Worm (Caenorhabditis elegans): ENCODE data around the gene ZK666.2.

The ZK666.2 gene

DNA sequence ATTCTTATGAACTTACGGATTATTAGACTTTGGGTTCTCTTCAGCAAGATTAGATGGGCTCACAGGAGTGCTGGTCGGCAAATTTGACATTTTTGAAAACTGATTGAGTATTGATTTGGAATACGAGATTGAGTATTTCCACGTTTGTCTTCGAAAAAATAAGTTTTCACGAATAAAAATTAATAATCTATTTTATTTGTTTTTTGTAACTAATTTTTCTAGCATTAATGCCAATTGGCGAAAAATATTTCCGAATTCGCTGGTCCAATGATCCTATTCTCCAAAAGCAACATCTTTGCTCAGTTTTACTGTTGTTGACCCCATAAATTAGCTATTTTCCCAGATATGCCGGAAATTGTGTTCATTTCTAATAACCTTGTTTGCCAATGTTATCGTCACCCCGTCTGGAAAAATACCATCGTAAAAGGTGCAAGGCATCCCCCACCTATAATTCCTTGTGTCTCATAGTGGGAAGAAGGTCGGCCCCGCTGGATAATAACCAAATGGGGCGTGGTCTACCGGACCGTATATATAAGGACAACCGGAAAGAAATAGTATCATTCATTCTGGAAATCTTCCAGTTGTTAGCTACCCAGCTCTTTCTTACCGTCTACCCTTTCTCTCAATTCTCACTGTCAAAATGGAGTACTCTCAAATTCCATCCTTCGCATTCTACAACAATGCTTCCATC, 7.3 kb downstream of the ZK666.2 start, which contains the start of the genes ZK673.6 and sdz-37:
ZK673.6 (minus strand) TSS at position 101 of the 691 bp plus-strand sequence.
sdz-37 (plus strand) TSS at position 641 of the 691 bp plus-strand sequence.
- TF ChIP-seq tab-1 (GFP tag; IDR thresholded peaks at IDR 0.05): no peak
- TF ChIP-seq med-1 (GFP tag; optimal IDR thresholded peaks at IDR 0.05; ENCODE audit: insufficient read depth): no peak

DNA sequence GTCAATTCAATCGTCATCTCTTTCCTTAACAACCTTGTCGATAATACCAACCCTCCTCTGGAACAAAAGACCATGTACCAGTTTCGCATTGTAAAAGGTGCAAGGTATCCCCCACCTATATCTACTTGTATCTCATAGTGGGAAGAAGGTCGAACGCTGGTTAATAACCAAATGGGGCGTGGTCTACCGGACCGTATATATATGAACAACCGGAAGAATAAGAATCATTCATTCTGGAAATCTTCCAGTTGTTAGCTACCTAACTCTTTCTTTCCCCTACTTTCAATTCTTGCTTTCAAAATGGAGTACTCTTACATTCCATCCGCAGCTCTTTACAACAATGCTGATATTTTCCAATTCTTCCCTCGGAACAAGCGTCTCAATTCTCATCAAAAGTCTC, 10.5 kb downstream of the ZK666.2 start, which contains the start of gene ZK673.5:
ZK673.5 (plus strand) TSS at position 301 of the 400 bp plus-strand sequence.
- no peak for TF ChIP-seq med-1 (GFP tag; optimal IDR thresholded peaks at IDR 0.05; ENCODE audit: insufficient read depth)
- TF ChIP-seq cog-1 (tag; optimal IDR thresholded peaks at IDR 0.05): no peak
- no peak for TF ChIP-seq ztf-23 (GFP tag; IDR thresholded peaks at IDR 0.05)
- TF ChIP-seq T22C8.4 (GFP tag; IDR thresholded peaks at IDR 0.05): no peak
- no peak for TF ChIP-seq ref-1 (GFP tag; conservative IDR thresholded peaks at IDR 0.05)
- no peak for TF ChIP-seq tab-1 (GFP tag; IDR thresholded peaks at IDR 0.05)
- no peak for TF ChIP-seq klf-2 (GFP tag; conservative IDR thresholded peaks at IDR 0.05)
- TF ChIP-seq ztf-29 (GFP tag; IDR thresholded peaks at IDR 0.05): no peak
- no peak for TF ChIP-seq flt-1 (GFP tag; IDR thresholded peaks at IDR 0.05)

DNA sequence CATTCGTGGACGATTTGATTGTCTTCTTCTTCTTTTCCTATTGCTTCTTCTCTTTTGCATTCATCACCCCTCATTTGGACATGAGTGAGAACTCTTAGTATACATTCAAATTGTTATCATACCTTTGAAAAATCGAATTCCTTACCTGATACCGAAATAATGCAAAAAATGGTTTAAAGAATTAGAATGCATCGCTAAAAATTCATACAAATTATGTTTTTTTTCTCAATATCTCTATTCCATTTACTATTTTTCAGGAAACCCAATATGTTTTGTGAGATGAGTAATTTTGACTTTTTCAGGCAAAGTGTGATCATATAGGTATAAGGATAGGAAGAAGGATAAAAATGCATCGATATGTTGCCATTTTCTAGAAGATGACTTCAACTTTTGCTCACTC, 14.7 kb downstream of the ZK666.2 start, which contains the start of gene ZK673.11:
ZK673.11 (plus strand) TSS at position 301 of the 400 bp plus-strand sequence.
- TF ChIP-seq ztf-29 (GFP tag; IDR thresholded peaks at IDR 0.05) (no peak), T22C8.4 (GFP tag; IDR thresholded peaks at IDR 0.05) (no peak)

DNA sequence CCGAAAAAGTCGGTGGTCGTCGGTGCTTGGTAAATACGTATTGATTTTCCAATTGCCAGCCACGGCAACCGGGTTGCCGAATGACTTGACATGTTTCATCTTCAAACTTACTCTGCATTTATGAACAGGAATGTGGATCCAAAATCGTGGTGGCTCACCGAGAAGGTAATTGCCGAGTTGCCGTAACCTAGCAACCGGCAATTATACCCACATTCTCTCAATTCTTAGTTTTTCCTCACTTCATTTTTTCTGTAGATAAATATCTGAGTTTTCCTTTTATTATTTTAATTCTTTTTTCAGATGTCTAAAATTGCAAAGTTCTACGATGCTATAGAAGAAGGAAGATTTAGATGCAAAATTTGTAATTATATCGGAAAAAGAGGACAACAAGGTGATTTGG, 19.1 kb downstream of the ZK666.2 start, which contains the start of gene ZK673.4:
ZK673.4 (plus strand) TSS at position 301 of the 400 bp plus-strand sequence.
- TF ChIP-seq ztf-23 (GFP tag; IDR thresholded peaks at IDR 0.05): no peak
- no peak for TF ChIP-seq T22C8.4 (GFP tag; IDR thresholded peaks at IDR 0.05)
- TF ChIP-seq tab-1 (GFP tag; IDR thresholded peaks at IDR 0.05): no peak
- TF ChIP-seq ztf-29 (GFP tag; IDR thresholded peaks at IDR 0.05): no peak
- TF ChIP-seq med-1 (GFP tag; optimal IDR thresholded peaks at IDR 0.05; ENCODE audit: insufficient read depth): no peak
- no peak for TF ChIP-seq ref-1 (GFP tag; conservative IDR thresholded peaks at IDR 0.05)
- TF ChIP-seq cog-1 (tag; optimal IDR thresholded peaks at IDR 0.05): no peak
- TF ChIP-seq flt-1 (GFP tag; IDR thresholded peaks at IDR 0.05): no peak
- TF ChIP-seq klf-2 (GFP tag; conservative IDR thresholded peaks at IDR 0.05): no peak

DNA sequence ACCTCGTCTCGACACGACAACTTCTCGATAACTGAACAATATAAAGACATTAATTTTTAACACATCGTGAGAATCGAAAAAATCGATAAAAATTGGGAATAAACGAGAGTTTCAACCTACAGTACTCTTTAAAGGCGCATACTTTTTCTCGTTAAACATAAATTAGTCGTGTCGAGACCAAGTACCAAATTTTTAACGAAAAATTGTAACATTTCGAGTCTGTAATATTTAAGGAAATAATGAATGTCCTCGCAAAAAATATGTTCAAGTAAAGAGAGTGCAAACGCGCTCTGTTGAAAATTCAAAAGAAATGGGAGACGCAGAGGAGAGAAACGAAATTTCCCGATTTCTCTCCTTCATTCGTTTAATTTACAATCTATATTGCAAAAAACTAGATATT, 21.4 kb downstream of the ZK666.2 start:
- TF ChIP-seq T22C8.4 (GFP tag; IDR thresholded peaks at IDR 0.05): no peak
- no peak for TF ChIP-seq ztf-23 (GFP tag; IDR thresholded peaks at IDR 0.05)
- no peak for TF ChIP-seq med-1 (GFP tag; optimal IDR thresholded peaks at IDR 0.05; ENCODE audit: insufficient read depth)
- no peak for TF ChIP-seq flt-1 (GFP tag; IDR thresholded peaks at IDR 0.05)
- no peak for TF ChIP-seq ref-1 (GFP tag; conservative IDR thresholded peaks at IDR 0.05)
- no peak for TF ChIP-seq ztf-29 (GFP tag; IDR thresholded peaks at IDR 0.05)
- TF ChIP-seq klf-2 (GFP tag; conservative IDR thresholded peaks at IDR 0.05): no peak
- TF ChIP-seq tab-1 (GFP tag; IDR thresholded peaks at IDR 0.05): no peak
- no peak for TF ChIP-seq cog-1 (tag; optimal IDR thresholded peaks at IDR 0.05)

DNA sequence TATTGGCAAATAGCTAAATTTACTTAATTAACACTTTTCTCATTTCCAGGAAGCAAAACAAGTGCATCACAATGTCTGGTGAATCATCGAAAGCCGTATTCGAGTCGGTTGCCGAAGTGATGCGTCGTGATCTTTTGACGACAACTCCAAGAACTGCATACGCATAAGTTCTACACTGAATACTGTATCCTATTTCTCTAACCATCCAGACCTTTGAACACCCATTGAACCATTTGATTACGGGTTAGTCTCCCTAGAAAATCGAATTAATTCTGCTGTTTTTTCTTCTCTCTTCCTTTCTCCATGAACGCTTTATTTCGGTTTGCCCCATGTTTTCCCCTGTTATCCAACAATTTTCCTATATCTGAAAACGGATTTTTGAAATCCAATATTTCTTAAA, 22.0 kb downstream of the ZK666.2 start, which contains the start of gene lin-56:
lin-56 (plus strand) TSS at position 301 of the 400 bp plus-strand sequence.
- TF ChIP-seq klf-2 (GFP tag; conservative IDR thresholded peaks at IDR 0.05) (no peak), flt-1 (GFP tag; IDR thresholded peaks at IDR 0.05) (no peak), cog-1 (tag; optimal IDR thresholded peaks at IDR 0.05) (no peak), ztf-23 (GFP tag; IDR thresholded peaks at IDR 0.05) (no peak), ztf-29 (GFP tag; IDR thresholded peaks at IDR 0.05) (no peak), med-1 (GFP tag; optimal IDR thresholded peaks at IDR 0.05; ENCODE audit: insufficient read depth) (no peak), T22C8.4 (GFP tag; IDR thresholded peaks at IDR 0.05) (no peak), tab-1 (GFP tag; IDR thresholded peaks at IDR 0.05) (no peak), ref-1 (GFP tag; conservative IDR thresholded peaks at IDR 0.05) (no peak)

DNA sequence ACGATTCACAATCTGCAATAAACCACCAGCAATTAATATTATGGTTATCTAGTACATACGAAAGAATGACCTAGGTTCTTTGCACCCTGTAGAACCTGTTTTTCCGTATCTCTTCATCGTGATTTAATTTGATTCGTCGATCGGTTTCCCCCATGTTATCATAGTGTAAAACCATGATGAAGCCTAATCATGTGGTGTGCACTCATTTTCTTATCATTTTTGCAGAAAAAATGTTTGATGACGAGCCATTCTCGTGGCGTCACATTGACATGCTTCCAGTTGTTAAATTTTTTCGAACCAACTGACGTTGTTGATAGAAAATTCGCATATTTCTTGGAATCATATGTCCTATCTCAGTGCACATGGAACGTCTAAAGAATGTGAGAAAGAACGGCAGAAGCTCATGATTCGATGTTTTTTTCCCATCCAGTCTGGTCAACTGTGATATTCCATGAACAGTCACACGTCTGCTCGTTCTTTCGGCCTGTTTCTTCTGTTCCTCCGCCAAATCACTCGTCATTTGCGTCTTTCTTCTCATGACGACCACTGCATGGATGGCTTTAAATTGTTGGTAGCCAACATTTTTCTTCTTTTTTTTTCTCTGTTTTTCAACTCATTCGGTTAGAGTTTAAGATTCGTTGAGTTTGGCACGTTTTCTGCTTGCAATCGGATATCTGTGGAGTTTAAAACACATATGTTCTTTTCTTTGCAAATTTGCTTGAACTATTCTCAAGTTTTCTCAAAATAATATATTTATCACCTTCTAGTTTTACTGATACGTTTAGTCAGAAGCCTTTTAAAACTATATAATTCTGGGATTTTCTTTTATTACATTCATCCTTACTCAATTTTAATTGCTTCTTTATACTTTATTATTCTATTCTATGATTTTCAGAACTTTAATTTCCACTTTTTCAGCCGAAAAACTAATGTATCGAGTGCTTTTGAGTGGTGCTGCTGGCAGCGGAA, 24.1 kb downstream of the ZK666.2 start, which contains the start of gene ZK673.2:
ZK673.2 (plus strand) TSS at position 919 of the 969 bp plus-strand sequence.
- TF ChIP-seq tab-1 (GFP tag; IDR thresholded peaks at IDR 0.05): no peak
- TF ChIP-seq flt-1 (GFP tag; IDR thresholded peaks at IDR 0.05): no peak
- no peak for TF ChIP-seq cog-1 (tag; optimal IDR thresholded peaks at IDR 0.05)
- TF ChIP-seq ztf-29 (GFP tag; IDR thresholded peaks at IDR 0.05): no peak
- no peak for TF ChIP-seq klf-2 (GFP tag; conservative IDR thresholded peaks at IDR 0.05)
- TF ChIP-seq med-1 (GFP tag; optimal IDR thresholded peaks at IDR 0.05; ENCODE audit: insufficient read depth): no peak
- no peak for TF ChIP-seq ref-1 (GFP tag; conservative IDR thresholded peaks at IDR 0.05)
- no peak for TF ChIP-seq T22C8.4 (GFP tag; IDR thresholded peaks at IDR 0.05)
- no peak for TF ChIP-seq ztf-23 (GFP tag; IDR thresholded peaks at IDR 0.05)

DNA sequence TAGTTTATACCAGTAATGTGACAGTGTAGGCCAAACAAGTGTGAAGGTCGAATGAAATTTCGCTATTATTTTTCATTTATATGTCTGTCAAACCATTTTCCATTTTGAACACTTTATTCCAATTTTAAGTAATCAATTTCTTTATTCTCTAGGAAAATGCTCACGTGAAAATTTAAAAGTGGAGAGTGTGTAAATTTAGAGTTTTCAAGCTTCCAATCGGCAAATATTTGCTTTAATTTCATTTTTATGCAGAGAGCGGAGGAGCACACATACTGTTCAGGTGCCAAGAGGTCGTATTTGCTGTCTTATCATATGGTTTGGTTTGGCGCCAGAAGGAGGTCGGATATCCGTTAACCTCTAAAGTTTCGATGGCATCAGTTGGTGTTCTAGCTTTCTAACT, 24.9 kb downstream of the ZK666.2 start:
- TF ChIP-seq flt-1 (GFP tag; IDR thresholded peaks at IDR 0.05) (no peak), ztf-23 (GFP tag; IDR thresholded peaks at IDR 0.05) (no peak), med-1 (GFP tag; optimal IDR thresholded peaks at IDR 0.05; ENCODE audit: insufficient read depth) (no peak), ref-1 (GFP tag; conservative IDR thresholded peaks at IDR 0.05) (no peak), klf-2 (GFP tag; conservative IDR thresholded peaks at IDR 0.05) (no peak), cog-1 (tag; optimal IDR thresholded peaks at IDR 0.05) (no peak), T22C8.4 (GFP tag; IDR thresholded peaks at IDR 0.05) (no peak), ztf-29 (GFP tag; IDR thresholded peaks at IDR 0.05) (no peak), tab-1 (GFP tag; IDR thresholded peaks at IDR 0.05) (no peak)

DNA sequence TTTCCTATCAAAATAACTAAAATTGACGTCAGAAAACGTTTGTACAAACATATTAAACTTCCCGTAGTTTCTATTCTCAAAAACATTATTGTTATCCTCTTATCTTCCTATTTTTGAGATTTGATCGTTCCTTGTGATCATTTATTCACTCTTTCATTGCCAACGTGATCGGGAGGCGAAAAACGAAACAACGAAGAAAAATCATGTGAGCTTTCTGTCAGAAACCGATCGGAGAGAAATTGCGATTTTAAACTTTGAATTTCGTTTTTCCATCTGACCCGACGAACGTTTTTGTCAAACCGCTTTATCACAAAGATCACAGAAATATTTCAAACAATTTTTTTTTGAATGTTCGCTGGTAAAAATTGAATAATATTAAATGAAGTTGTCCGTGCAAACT, 25.4 kb downstream of the ZK666.2 start:
- TF ChIP-seq ztf-23 (GFP tag; IDR thresholded peaks at IDR 0.05): no peak
- no peak for TF ChIP-seq ztf-29 (GFP tag; IDR thresholded peaks at IDR 0.05)
- TF ChIP-seq cog-1 (tag; optimal IDR thresholded peaks at IDR 0.05): no peak

Measured in whole organism, midembryonic.